Fruit fly (Drosophila melanogaster) whole organism, embryonic: ENCODE measurements around the gene Glyat.

Experiments used
- Antp ChIP-seq: fragments of 200-800 bp; sonication (Bioruptor generic); optimal IDR thresholded peaks from 3 replicates; lab custom pipeline; 2016; ENCODE audit warnings: missing biosample characterization, missing genetic modification characterization
- Asciz ChIP-seq: fragments of 200-800 bp; sonication (Bioruptor generic); optimal IDR thresholded peaks from 2 replicates; lab custom pipeline; 2017; ENCODE audit warnings: missing biosample characterization, mild to moderate bottlenecking, missing genetic modification characterization, missing genetic modification reagents
- Atf3 ChIP-seq: fragments of 200-800 bp; sonication (Bioruptor generic); optimal IDR thresholded peaks from 3 replicates; lab custom pipeline; 2016; ENCODE audit warnings: missing biosample characterization, missing genetic modification characterization
- Bdp1 ChIP-seq: fragments of 200-800 bp; sonication (Bioruptor generic); optimal IDR thresholded peaks from 3 replicates; lab custom pipeline; 2016; ENCODE audit warnings: missing biosample characterization, missing genetic modification characterization
- CG10366 ChIP-seq: fragments of 200-800 bp; sonication (Bioruptor generic); IDR thresholded peaks from 2 replicates; pipeline ENCODE4 v1.3.6; 2022; ENCODE audit warnings: missing biosample characterization, missing genetic modification characterization
- CG10979 ChIP-seq: fragments of 200-800 bp; sonication (Bioruptor generic); optimal IDR thresholded peaks from 2 replicates; lab custom pipeline; 2018; ENCODE audit warnings: missing biosample characterization, mild to moderate bottlenecking, missing genetic modification characterization, moderate library complexity
- CG11695 ChIP-seq: fragments of 200-800 bp; sonication (Bioruptor generic); IDR thresholded peaks from 3 replicates; pipeline ENCODE4 v1.3.6; 2022; ENCODE audit warnings: missing biosample characterization, missing genetic modification characterization
- CG11723 ChIP-seq: fragments of 200-800 bp; sonication (Bioruptor generic); optimal IDR thresholded peaks from 2 replicates; lab custom pipeline; 2017; ENCODE audit warnings: missing biosample characterization, mild to moderate bottlenecking, missing genetic modification characterization
- CG12155 ChIP-seq: fragments of 200-800 bp; sonication (Bioruptor generic); optimal IDR thresholded peaks from 3 replicates; lab custom pipeline; 2016; ENCODE audit warnings: missing biosample characterization, missing genetic modification characterization
- CG12299 ChIP-seq: fragments of 200-800 bp; sonication (Bioruptor generic); optimal IDR thresholded peaks from 2 replicates; lab custom pipeline; 2018; ENCODE audit warnings: missing biosample characterization, mild to moderate bottlenecking, missing genetic modification characterization
- CG12391 ChIP-seq: fragments of 200-800 bp; sonication (Bioruptor generic); optimal IDR thresholded peaks from 3 replicates; lab custom pipeline; 2018; ENCODE audit warnings: missing biosample characterization, mild to moderate bottlenecking, missing genetic modification characterization, moderate library complexity
- CG12942 ChIP-seq: fragments of 200-800 bp; sonication (Bioruptor generic); optimal IDR thresholded peaks from 3 replicates; lab custom pipeline; 2016; ENCODE audit warnings: missing biosample characterization, missing genetic modification characterization
- CG13775 ChIP-seq: fragments of 200-800 bp; sonication (Bioruptor generic); optimal IDR thresholded peaks from 3 replicates; lab custom pipeline; 2017; ENCODE audit warnings: missing biosample characterization, mild to moderate bottlenecking, missing genetic modification characterization
- CG14710 ChIP-seq: fragments of 200-800 bp; sonication (Bioruptor generic); optimal IDR thresholded peaks from 3 replicates; lab custom pipeline; 2019; ENCODE audit warnings: missing biosample characterization, mild to moderate bottlenecking, missing genetic modification characterization, moderate library complexity
- CG17829 ChIP-seq: fragments of 200-800 bp; optimal IDR thresholded peaks from 2 replicates; lab custom pipeline; 2019; ENCODE audit warnings: missing biosample characterization, mild to moderate bottlenecking, missing genetic modification characterization, moderate library complexity
- CG18599 ChIP-seq: fragments of 200-800 bp; sonication (Bioruptor generic); optimal IDR thresholded peaks from 3 replicates; lab custom pipeline; 2017; ENCODE audit warnings: missing biosample characterization, missing genetic modification characterization, mild to moderate bottlenecking, moderate library complexity, missing genetic modification reagents
- CG2202 ChIP-seq: fragments of 200-800 bp; sonication (Bioruptor generic); optimal IDR thresholded peaks from 2 replicates; lab custom pipeline; 2018; ENCODE audit warnings: missing biosample characterization, mild to moderate bottlenecking, missing genetic modification characterization
- CG31224 ChIP-seq: fragments of 200-800 bp; sonication (Bioruptor generic); IDR thresholded peaks from 2 replicates; pipeline ENCODE4 v1.3.6; 2022; ENCODE audit warnings: missing biosample characterization, missing genetic modification characterization
- CG31441 ChIP-seq: fragments of 200-800 bp; sonication (Bioruptor generic); IDR thresholded peaks from 2 replicates; pipeline ENCODE4 v1.3.6; 2022; ENCODE audit warnings: missing biosample characterization, missing genetic modification characterization
- CG6654 ChIP-seq: fragments of 200-800 bp; sonication (Bioruptor generic); optimal IDR thresholded peaks from 2 replicates; lab custom pipeline; 2017; ENCODE audit warnings: missing biosample characterization, mild to moderate bottlenecking, missing genetic modification characterization
- CG6689 ChIP-seq: fragments of 200-800 bp; sonication (Bioruptor generic); IDR thresholded peaks from 2 replicates; pipeline ENCODE4 v1.3.6; 2022; ENCODE audit warnings: missing biosample characterization, missing genetic modification characterization
- CG7357 ChIP-seq: fragments of 200-800 bp; sonication (Bioruptor generic); IDR thresholded peaks from 3 replicates; pipeline ENCODE4 v1.3.6; 2022; ENCODE audit warnings: missing biosample characterization, missing genetic modification characterization
- CG7786 ChIP-seq: fragments of 200-800 bp; sonication (Bioruptor generic); optimal IDR thresholded peaks from 2 replicates; lab custom pipeline; 2016; ENCODE audit warnings: missing biosample characterization, missing genetic modification characterization
- CG7987 ChIP-seq: fragments of 200-800 bp; sonication (Bioruptor generic); optimal IDR thresholded peaks from 2 replicates; lab custom pipeline; 2018; ENCODE audit warnings: missing biosample characterization, mild to moderate bottlenecking, missing genetic modification characterization, moderate library complexity
- CG8290 ChIP-seq, 3 experiments: fragments of 200-800 bp; sonication (Bioruptor generic); optimal IDR thresholded peaks; 2 replicates each; lab custom pipeline; 2016 to 2019; ENCODE audit warnings: missing biosample characterization in 3 of 3, missing genetic modification characterization in 3 of 3, mild to moderate bottlenecking in 2 of 3, moderate library complexity in 1 of 3
- Eip74EF ChIP-seq, 2 experiments: fragments of 200-800 bp in 1 of 2; fragments of >200 bp in 1 of 2; sonication (Bioruptor generic) in 1 of 2; optimal IDR thresholded peaks; 2 replicates each; lab custom pipeline; 2017 to 2019; ENCODE audit warnings: missing biosample characterization in 2 of 2, missing genetic modification characterization in 2 of 2, mild to moderate bottlenecking in 1 of 2, moderate library complexity in 1 of 2
- Ets65A ChIP-seq: fragments of 200-800 bp; sonication (Bioruptor generic); peaks from one replicate; lab custom pipeline; 2016; ENCODE audit warnings: missing biosample characterization, missing genetic modification characterization
- H2.0 ChIP-seq: fragments of 200-800 bp; sonication (Bioruptor generic); IDR thresholded peaks from 2 replicates; pipeline ENCODE4 v1.3.6; 2022; ENCODE audit warnings: missing biosample characterization, missing genetic modification characterization
- Hmr ChIP-seq: fragments of 200-800 bp; sonication (Bioruptor generic); optimal IDR thresholded peaks from 3 replicates; lab custom pipeline; 2017; ENCODE audit warnings: mild to moderate bottlenecking, missing biosample characterization, missing genetic modification reagents, missing genetic modification characterization
- MTF-1 ChIP-seq: fragments of 200-800 bp; sonication (Bioruptor generic); optimal IDR thresholded peaks from 2 replicates; lab custom pipeline; 2018; ENCODE audit warnings: missing biosample characterization, mild to moderate bottlenecking, missing genetic modification characterization, borderline replicate concordance
- Optix ChIP-seq: fragments of 200-800 bp; sonication (Bioruptor generic); IDR thresholded peaks from 3 replicates; pipeline ENCODE4 v1.3.6; 2022; ENCODE audit warnings: missing biosample characterization, missing genetic modification characterization
- Xbp1 ChIP-seq: fragments of 200-800 bp; sonication (Bioruptor generic); optimal IDR thresholded peaks from 3 replicates; lab custom pipeline; 2016; ENCODE audit warnings: missing biosample characterization, mild to moderate bottlenecking, missing genetic modification characterization
- bowl ChIP-seq: fragments of 200-800 bp; sonication (Bioruptor generic); IDR thresholded peaks from 2 replicates; pipeline ENCODE4 v1.3.6; 2022; ENCODE audit warnings: missing biosample characterization, missing genetic modification characterization
- btn ChIP-seq: fragments of 200-800 bp; sonication (Bioruptor generic); optimal IDR thresholded peaks from 2 replicates; lab custom pipeline; 2016; ENCODE audit warnings: missing biosample characterization, missing genetic modification characterization
- eyg ChIP-seq: fragments of 200-800 bp; sonication (Bioruptor generic); optimal IDR thresholded peaks from 3 replicates; lab custom pipeline; 2016; ENCODE audit warnings: missing biosample characterization, missing genetic modification characterization
- gem ChIP-seq: fragments of 200-800 bp; sonication (Bioruptor generic); optimal IDR thresholded peaks from 2 replicates; lab custom pipeline; 2019; ENCODE audit warnings: missing biosample characterization, mild to moderate bottlenecking, missing genetic modification characterization, moderate library complexity
- hkb ChIP-seq, 2 experiments: fragments of 200-800 bp in 1 of 2; fragments of >200 bp in 1 of 2; sonication (Bioruptor generic) in 1 of 2; IDR thresholded peaks in 1 of 2; optimal IDR thresholded peaks in 1 of 2; 2 replicates each; pipeline versions ENCODE4 v1.3.6 to Lab custom; 2017 to 2022; ENCODE audit warnings: missing biosample characterization in 1 of 2, missing genetic modification characterization in 1 of 2
- ind ChIP-seq: fragments of 200-800 bp; sonication (Bioruptor generic); optimal IDR thresholded peaks from 3 replicates; lab custom pipeline; 2016; ENCODE audit warnings: missing biosample characterization, missing genetic modification characterization
- inv ChIP-seq: fragments of 200-800 bp; sonication (Bioruptor generic); IDR thresholded peaks from 2 replicates; pipeline ENCODE4 v1.3.6; 2022; ENCODE audit warnings: missing biosample characterization, missing genetic modification characterization; ENCODE audit not compliant: partially characterized antibody
- lov ChIP-seq, 2 experiments: fragments of 200-800 bp in 1 of 2; fragments of >200 bp in 1 of 2; sonication (Bioruptor generic) in 1 of 2; IDR thresholded peaks in 1 of 2; optimal IDR thresholded peaks in 1 of 2; 2 replicates in 1 of 2; 3 replicates in 1 of 2; pipeline versions ENCODE4 v1.3.6 to Lab custom; 2017 to 2022; ENCODE audit warnings: missing biosample characterization in 1 of 2, missing genetic modification characterization in 1 of 2
- nerfin-2 ChIP-seq: fragments of 200-800 bp; sonication (Bioruptor generic); IDR thresholded peaks from 2 replicates; pipeline ENCODE4 v1.3.6; 2022; ENCODE audit warnings: missing biosample characterization, missing genetic modification characterization; ENCODE audit not compliant: partially characterized antibody
- nmo ChIP-seq: fragments of 200-800 bp; sonication (Bioruptor generic); optimal IDR thresholded peaks from 2 replicates; lab custom pipeline; 2018; ENCODE audit warnings: missing biosample characterization, mild to moderate bottlenecking, missing genetic modification characterization, moderate library complexity
- peb ChIP-seq: fragments of 200-800 bp; sonication (Bioruptor generic); IDR thresholded peaks from 2 replicates; pipeline ENCODE4 v1.3.6; 2022; ENCODE audit warnings: missing biosample characterization, missing genetic modification characterization
- row ChIP-seq: fragments of 200-800 bp; sonication (Bioruptor generic); IDR thresholded peaks from 3 replicates; pipeline ENCODE4 v1.3.6; 2022; ENCODE audit warnings: missing biosample characterization, missing genetic modification characterization
- sens-2 ChIP-seq: fragments of 200-800 bp; sonication (Bioruptor generic); IDR thresholded peaks from 2 replicates; pipeline ENCODE4 v1.3.6; 2022; ENCODE audit warnings: missing biosample characterization, missing genetic modification characterization
- sqz ChIP-seq: fragments of 200-800 bp; sonication (Bioruptor generic); optimal IDR thresholded peaks from 3 replicates; lab custom pipeline; 2018; ENCODE audit warnings: missing biosample characterization, mild to moderate bottlenecking, missing genetic modification characterization
- zf30C ChIP-seq: fragments of 200-800 bp; sonication (Bioruptor generic); optimal IDR thresholded peaks from 3 replicates; lab custom pipeline; 2018; ENCODE audit warnings: missing biosample characterization, mild to moderate bottlenecking, missing genetic modification characterization
- zfh1 ChIP-seq: fragments of 200-800 bp; sonication (Bioruptor generic); IDR thresholded peaks from 3 replicates; pipeline ENCODE4 v1.3.6; 2022; ENCODE audit warnings: missing biosample characterization, missing genetic modification characterization

Gene Glyat

dm6 chr2L:8034734-8035133 lies 24.3 kb upstream of the Glyat start (continued):
- TF ChIP-seq MTF-1 (GFP tag; lab: Kevin White, UChicago) (peak; percentile 38), sens-2 (no peak), CG11695 (GFP tag; lab: Robert Waterston, UW) (peak; percentile 83), nmo (GFP tag; lab: Kevin White, UChicago) (peak; percentile 59), Eip74EF (GFP tag; optimal IDR thresholded peaks at IDR 0.05; lab: Kevin White, UChicago) (peak in 1 of 2 experiments; percentile 49), CG10366 (peak; percentile 53; the same call in 1 of the 2 replicates), Hmr (GFP tag; lab: Kevin White, UChicago) (peak; percentile 63), CG8290 (GFP tag; optimal IDR thresholded peaks at IDR 0.05; lab: Kevin White, UChicago) (no peak), CG8290 (tag; optimal IDR thresholded peaks at IDR 0.05; lab: Kevin White, UChicago) (peak in 1 of 2 experiments; percentile 64), hkb (optimal IDR thresholded peaks at IDR 0.05; lab: Kevin White, UChicago) (no peak), hkb (GFP tag; IDR thresholded peaks at IDR 0.05; lab: Robert Waterston, UW) (peak; percentile 86), CG6654 (GFP tag; lab: Kevin White, UChicago) (no peak), CG7987 (GFP tag; lab: Kevin White, UChicago) (peak; percentile 6), Bdp1 (GFP tag; lab: Kevin White, UChicago) (peak; percentile 6), Xbp1 (GFP tag; lab: Kevin White, UChicago) (peak; percentile 70), row (GFP tag; lab: Robert Waterston, UW) (peak; percentile 85), ind (GFP tag; lab: Kevin White, UChicago) (peak; percentile 51), CG31441 (GFP tag; lab: Robert Waterston, UW) (peak; percentile 52; the same call in 1 of the 2 replicates), CG10979 (peak; percentile 52), sqz (GFP tag; lab: Kevin White, UChicago) (peak; percentile 6), CG6689 (GFP tag; lab: Robert Waterston, UW) (peak; percentile 61; the same call in 1 of the 2 replicates), CG18599 (peak; percentile 74), CG2202 (peak; percentile 1), CG17829 (tag; lab: Kevin White, UChicago) (peak; percentile 46), Antp (GFP tag; lab: Kevin White, UChicago) (peak; percentile 27), lov (optimal IDR thresholded peaks at IDR 0.05; lab: Kevin White, UChicago) (no peak), lov (GFP tag; IDR thresholded peaks at IDR 0.05; lab: Robert Waterston, UW) (0 out of 3 replicates have a peak, but pooled peaks have one; percentile 39), CG12942 (peak; percentile 14), Optix (0 out of 3 replicates have a peak, but pooled peaks have one; percentile 13), Atf3 (GFP tag; lab: Kevin White, UChicago) (no peak), btn (GFP tag; lab: Kevin White, UChicago) (no peak), CG31224 (no peak), H2.0 (GFP tag; lab: Robert Waterston, UW) (peak; percentile 55; the same call in 1 of the 2 replicates), bowl (GFP tag; lab: Robert Waterston, UW) (peak; percentile 48; the same call in 1 of the 2 replicates), zfh1 (GFP tag; lab: Robert Waterston, UW) (peak; percentile 23; the same call in 2 of the 3 replicates), CG7357 (GFP tag; lab: Robert Waterston, UW) (peak; percentile 44; the same call in 1 of the 3 replicates), eyg (GFP tag; lab: Kevin White, UChicago) (peak; percentile 20), CG7786 (GFP tag; lab: Kevin White, UChicago) (no peak), peb (GFP tag; lab: Robert Waterston, UW) (0 out of 2 replicates have a peak, but pooled peaks have one; percentile 17), gem (peak; percentile 76), Asciz (GFP tag; lab: Kevin White, UChicago) (peak; percentile 44), inv (GFP tag; lab: Robert Waterston, UW) (no peak), Ets65A (GFP tag; lab: Kevin White, UChicago) (peak; percentile 20), CG14710 (tag; lab: Kevin White, UChicago) (peak; percentile 36), CG12391 (tag; lab: Kevin White, UChicago) (peak; percentile 66), zf30C (GFP tag; lab: Kevin White, UChicago) (no peak), CG13775 (GFP tag; lab: Kevin White, UChicago) (peak; percentile 4), CG12299 (tag; lab: Kevin White, UChicago) (peak; percentile 16), CG12155 (GFP tag; lab: Kevin White, UChicago) (peak; percentile 21), nerfin-2 (GFP tag; lab: Robert Waterston, UW) (no peak), CG11723 (GFP tag; lab: Kevin White, UChicago) (peak; percentile 5)
